Fruit fly (Drosophila melanogaster): ENCODE measurements around the gene grn.

The grn gene

dm6 chr3R:8105088-8105542 is 76.1 kb downstream of the grn start, which contains the start of gene puc (continued):
- no peak for TF ChIP-seq crc (GFP tag; optimal IDR thresholded peaks at IDR 0.05)
- peak; percentile 19 for TF ChIP-seq Nf-YC (tag; optimal IDR thresholded peaks at IDR 0.05)
- TF ChIP-seq salm (tag; optimal IDR thresholded peaks at IDR 0.05), result peak; percentile 2
- peak; percentile 42 for TF ChIP-seq CG5180 (GFP tag; optimal IDR thresholded peaks at IDR 0.05)
- peak; percentile 30 for TF ChIP-seq CG2120 (GFP tag; optimal IDR thresholded peaks at IDR 0.05)
- no peak for TF ChIP-seq Nf-YB (GFP tag; optimal IDR thresholded peaks at IDR 0.05)
- peak; percentile 62 for TF ChIP-seq CG8281 (tag; optimal IDR thresholded peaks at IDR 0.05)
- TF ChIP-seq Hand (GFP tag; optimal IDR thresholded peaks at IDR 0.05), result peak; percentile 28
- peak; percentile 33 for TF ChIP-seq CG12299 (tag; optimal IDR thresholded peaks at IDR 0.05)
- peak; percentile 31 for TF ChIP-seq Hey (tag; optimal IDR thresholded peaks at IDR 0.05)
- TF ChIP-seq CG9727 (GFP tag; optimal IDR thresholded peaks at IDR 0.05), result peak; percentile 12
- peak; percentile 15 for TF ChIP-seq CoRest (tag; optimal IDR thresholded peaks at IDR 0.05)
- TF ChIP-seq MESR4 (GFP tag; optimal IDR thresholded peaks at IDR 0.05), result peak; percentile 62
- peak; percentile 48 for TF ChIP-seq NfI (GFP tag; optimal IDR thresholded peaks at IDR 0.05)
- TF ChIP-seq CG13296 (GFP tag; optimal IDR thresholded peaks at IDR 0.05), result peak; percentile 44
- TF ChIP-seq CG18599 (GFP tag; optimal IDR thresholded peaks at IDR 0.05), result peak; percentile 37
- TF ChIP-seq CG4282 (GFP tag; optimal IDR thresholded peaks at IDR 0.05), result peak; percentile 28
- no peak for TF ChIP-seq knrl (GFP tag; IDR thresholded peaks at IDR 0.05; ENCODE audit: partially characterized antibody)
- peak; percentile 33 for TF ChIP-seq zf30C (GFP tag; optimal IDR thresholded peaks at IDR 0.05)
- peak; percentile 27 for TF ChIP-seq BEAF-32 (GFP tag; optimal IDR thresholded peaks at IDR 0.05)
- peak; percentile 49 for TF ChIP-seq zen (tag; optimal IDR thresholded peaks at IDR 0.05)
- peak; percentile 33 for TF ChIP-seq Ets65A (GFP tag)
- TF ChIP-seq CG17912 (GFP tag; optimal IDR thresholded peaks at IDR 0.05), result peak; percentile 49
- TF ChIP-seq sd (tag; optimal IDR thresholded peaks at IDR 0.05), result peak; percentile 32
- peak; percentile 26 for TF ChIP-seq CG11504 (tag; optimal IDR thresholded peaks at IDR 0.05)
- peak; percentile 54 for TF ChIP-seq stwl (tag; optimal IDR thresholded peaks at IDR 0.05)
- TF ChIP-seq CG1529 (GFP tag; optimal IDR thresholded peaks at IDR 0.05), result no peak
- TF ChIP-seq CG1792 (GFP tag; optimal IDR thresholded peaks at IDR 0.05), result no peak
- TF ChIP-seq CG17829 (tag; optimal IDR thresholded peaks at IDR 0.05), result peak; percentile 25
- peak; percentile 51 for TF ChIP-seq schlank (tag; optimal IDR thresholded peaks at IDR 0.05)
- TF ChIP-seq CG11560 (tag; IDR thresholded peaks at IDR 0.05), result no peak
- TF ChIP-seq gro (GFP tag; optimal IDR thresholded peaks at IDR 0.05), result peak; percentile 76
- peak; percentile 25 for TF ChIP-seq CG10147 (GFP tag; optimal IDR thresholded peaks at IDR 0.05)
- peak; percentile 6 for TF ChIP-seq CG10431 (GFP tag; optimal IDR thresholded peaks at IDR 0.05)
- no peak for TF ChIP-seq CG13424 (tag; optimal IDR thresholded peaks at IDR 0.05)
- peak; percentile 77 for TF ChIP-seq CG34376 (GFP tag; optimal IDR thresholded peaks at IDR 0.05)
- TF ChIP-seq CG18262 (tag; optimal IDR thresholded peaks at IDR 0.05), result peak; percentile 3
- peak; percentile 70 for TF ChIP-seq CG8924 (tag; optimal IDR thresholded peaks at IDR 0.05)
- peak; percentile 75 for TF ChIP-seq Hmr (GFP tag; optimal IDR thresholded peaks at IDR 0.05)
- TF ChIP-seq CG17359 (tag; optimal IDR thresholded peaks at IDR 0.05), result peak; percentile 51
- peak; percentile 45 for TF ChIP-seq phol (tag; optimal IDR thresholded peaks at IDR 0.05)
- TF ChIP-seq lbe (GFP tag; optimal IDR thresholded peaks at IDR 0.05), result no peak
- TF ChIP-seq CG7987 (GFP tag; optimal IDR thresholded peaks at IDR 0.05), result peak; percentile 72
- TF ChIP-seq CG31388 (GFP tag; optimal IDR thresholded peaks at IDR 0.05), result no peak
- peak; percentile 27 for TF ChIP-seq nmo (GFP tag; optimal IDR thresholded peaks at IDR 0.05)
- TF ChIP-seq CG13894 (tag; optimal IDR thresholded peaks at IDR 0.05), result peak; percentile 70
- TF ChIP-seq CG17385 (GFP tag; optimal IDR thresholded peaks at IDR 0.05), result peak; percentile 67
- TF ChIP-seq wek (GFP tag; optimal IDR thresholded peaks at IDR 0.05), result peak; percentile 65
- peak; percentile 38 for TF ChIP-seq Dek (tag; optimal IDR thresholded peaks at IDR 0.05)

All from whole organism, embryonic.